Worm (Caenorhabditis elegans) whole organism, L2 larva: ENCODE measurements around the gene C11H1.9.
A peak's percentile ranks its signal among the peaks of the same experiment; 100 is the strongest.

ENCODE experiments used
- C34F6.9 ChIP-seq: fragments of 150-350 bp; optimal IDR thresholded peaks from 2 replicates; lab custom pipeline; 2014; ENCODE audit warnings: missing biosample characterization, missing genetic modification characterization
- F13H6.1 ChIP-seq: sonication (generic microtip); optimal IDR thresholded peaks from 2 replicates; lab custom pipeline; 2016; ENCODE audit warnings: missing genetic modification characterization, missing compliant biosample characterization
- R02D3.7 ChIP-seq: fragments of 150-350 bp; optimal IDR thresholded peaks from 2 replicates; lab custom pipeline; 2014; ENCODE audit warnings: missing biosample characterization, missing genetic modification characterization
- Y55F3AM.14 ChIP-seq: fragments of 200-800 bp; sonication (Bioruptor generic); optimal IDR thresholded peaks from 2 replicates; lab custom pipeline; 2018; ENCODE audit warnings: mild to moderate bottlenecking, missing genetic modification characterization, missing compliant biosample characterization
- ZK546.5 ChIP-seq: sonication (generic microtip); optimal IDR thresholded peaks from 2 replicates; lab custom pipeline; 2017; ENCODE audit warnings: missing biosample characterization, missing genetic modification characterization
- alr-1 ChIP-seq: fragments of 150-350 bp; optimal IDR thresholded peaks from 2 replicates; lab custom pipeline; 2014; ENCODE audit warnings: missing biosample characterization, missing genetic modification characterization
- aly-2 ChIP-seq: fragments of 150-350 bp; optimal IDR thresholded peaks from 2 replicates; lab custom pipeline; 2014; ENCODE audit warnings: missing biosample characterization, missing genetic modification characterization
- ama-1 ChIP-seq: fragments of 150-350 bp; optimal IDR thresholded peaks from 2 replicates; lab custom pipeline; 2018; ENCODE audit warnings: inconsistent platforms
- blmp-1 ChIP-seq: sonication (generic microtip); optimal IDR thresholded peaks from 2 replicates; lab custom pipeline; 2017; ENCODE audit warnings: missing genetic modification characterization, mild to moderate bottlenecking, missing compliant biosample characterization, antibody characterized with exemption, moderate library complexity; ENCODE audit not compliant: insufficient read depth
- ceh-16 ChIP-seq: fragments of 150-350 bp; optimal IDR thresholded peaks from 2 replicates; lab custom pipeline; 2014; ENCODE audit warnings: missing biosample characterization, missing genetic modification characterization
- ceh-82 ChIP-seq: fragments of 150-350 bp; optimal IDR thresholded peaks from 2 replicates; lab custom pipeline; 2014; ENCODE audit warnings: missing biosample characterization, missing genetic modification characterization
- crh-2 ChIP-seq: sonication (generic microtip); optimal IDR thresholded peaks from 2 replicates; lab custom pipeline; 2017; ENCODE audit warnings: missing biosample characterization, missing genetic modification characterization
- dmd-4 ChIP-seq: sonication (generic microtip); optimal IDR thresholded peaks from 2 replicates; lab custom pipeline; 2017; ENCODE audit warnings: missing biosample characterization, missing genetic modification characterization
- egl-27 ChIP-seq: sonication (generic microtip); optimal IDR thresholded peaks from 3 replicates; lab custom pipeline; 2017; ENCODE audit warnings: missing biosample characterization, missing genetic modification reagents, missing genetic modification characterization
- elt-1 ChIP-seq: fragments of 150-350 bp; optimal IDR thresholded peaks from 2 replicates; lab custom pipeline; 2014; ENCODE audit warnings: missing biosample characterization, missing genetic modification characterization
- elt-3 ChIP-seq: sonication (generic microtip); optimal IDR thresholded peaks from 2 replicates; lab custom pipeline; 2017; ENCODE audit warnings: missing biosample characterization, missing genetic modification characterization
- fos-1 ChIP-seq: fragments of 150-350 bp; optimal IDR thresholded peaks from 2 replicates; lab custom pipeline; 2014; ENCODE audit warnings: missing biosample characterization, missing genetic modification characterization
- gmeb-1 ChIP-seq: fragments of 150-350 bp; optimal IDR thresholded peaks from 2 replicates; lab custom pipeline; 2014; ENCODE audit warnings: missing biosample characterization, missing genetic modification characterization
- lin-11 ChIP-seq: fragments of 150-350 bp; sonication (generic microtip); optimal IDR thresholded peaks from 2 replicates; lab custom pipeline; 2014; ENCODE audit warnings: missing biosample characterization, missing genetic modification characterization, inconsistent platforms, mixed read lengths
- lin-13 ChIP-seq: fragments of 150-350 bp; optimal IDR thresholded peaks from 2 replicates; lab custom pipeline; 2014; ENCODE audit warnings: missing biosample characterization, missing genetic modification reagents, missing genetic modification characterization
- lin-39 ChIP-seq: fragments of 150-350 bp; optimal IDR thresholded peaks from 2 replicates; lab custom pipeline; 2014; ENCODE audit warnings: missing biosample characterization, missing genetic modification reagents, missing genetic modification characterization
- lsy-2 ChIP-seq, 2 experiments: fragments of 150-350 bp in 1 of 2; sonication (generic microtip) in 1 of 2; optimal IDR thresholded peaks; 2 replicates each; lab custom pipeline; 2014 to 2017; ENCODE audit warnings: missing biosample characterization in 2 of 2, missing genetic modification characterization in 2 of 2
- mab-5 ChIP-seq: fragments of 150-350 bp; optimal IDR thresholded peaks from 2 replicates; lab custom pipeline; 2014; ENCODE audit warnings: missing biosample characterization, missing genetic modification characterization
- mbf-1 ChIP-seq: sonication (generic microtip); optimal IDR thresholded peaks from 2 replicates; lab custom pipeline; 2017; ENCODE audit warnings: missing biosample characterization, missing genetic modification characterization
- mdl-1 ChIP-seq, 2 experiments: fragments of 150-350 bp in 1 of 2; sonication (generic microtip) in 1 of 2; optimal IDR thresholded peaks; 2 replicates each; lab custom pipeline; 2017; ENCODE audit warnings: missing biosample characterization in 2 of 2, missing genetic modification characterization in 2 of 2
- nhr-10 ChIP-seq: sonication (generic microtip); optimal IDR thresholded peaks from 2 replicates; lab custom pipeline; 2017; ENCODE audit warnings: missing biosample characterization, missing genetic modification characterization
- nhr-11 ChIP-seq: fragments of 150-350 bp; optimal IDR thresholded peaks from 2 replicates; lab custom pipeline; 2014; ENCODE audit warnings: missing biosample characterization, missing genetic modification characterization
- nhr-12 ChIP-seq: fragments of 150-350 bp; optimal IDR thresholded peaks from 2 replicates; lab custom pipeline; 2014; ENCODE audit warnings: missing biosample characterization, missing genetic modification characterization
- nhr-129 ChIP-seq: fragments of 150-350 bp; optimal IDR thresholded peaks from 2 replicates; lab custom pipeline; 2014; ENCODE audit warnings: missing biosample characterization, missing genetic modification characterization
- nhr-21 ChIP-seq: fragments of 150-350 bp; optimal IDR thresholded peaks from 2 replicates; lab custom pipeline; 2014; ENCODE audit warnings: missing biosample characterization, missing genetic modification characterization
- nhr-23 ChIP-seq: fragments of 150-350 bp; optimal IDR thresholded peaks from 2 replicates; lab custom pipeline; 2014; ENCODE audit warnings: missing biosample characterization, missing genetic modification reagents, missing genetic modification characterization
- nhr-237 ChIP-seq: fragments of 150-350 bp; optimal IDR thresholded peaks from 2 replicates; lab custom pipeline; 2014; ENCODE audit warnings: missing biosample characterization, missing genetic modification characterization
- nhr-25 ChIP-seq: fragments of 150-350 bp; sonication (generic microtip); optimal IDR thresholded peaks from 3 replicates; lab custom pipeline; 2014; ENCODE audit warnings: missing biosample characterization, missing genetic modification characterization
- nhr-6 ChIP-seq: fragments of 150-350 bp; optimal IDR thresholded peaks from 2 replicates; lab custom pipeline; 2014; ENCODE audit warnings: missing biosample characterization, missing genetic modification characterization
- nhr-77 ChIP-seq: fragments of 150-350 bp; optimal IDR thresholded peaks from 2 replicates; lab custom pipeline; 2014; ENCODE audit warnings: missing biosample characterization, missing genetic modification characterization
- peb-1 ChIP-seq: fragments of 150-350 bp; optimal IDR thresholded peaks from 2 replicates; lab custom pipeline; 2014; ENCODE audit warnings: missing biosample characterization, missing genetic modification characterization
- sem-4 ChIP-seq: fragments of 150-350 bp; optimal IDR thresholded peaks from 2 replicates; lab custom pipeline; 2014; ENCODE audit warnings: missing biosample characterization, missing genetic modification reagents, missing genetic modification characterization
- skn-1 ChIP-seq: sonication (generic microtip); optimal IDR thresholded peaks from 2 replicates; lab custom pipeline; 2017; ENCODE audit warnings: missing biosample characterization, missing genetic modification characterization
- sma-3 ChIP-seq: sonication (generic microtip); optimal IDR thresholded peaks from 2 replicates; lab custom pipeline; 2016; ENCODE audit warnings: missing genetic modification reagents, missing genetic modification characterization, missing compliant biosample characterization
- sma-9 ChIP-seq, 2 experiments: fragments of 150-350 bp in 1 of 2; sonication (generic microtip) in 1 of 2; optimal IDR thresholded peaks; 2 replicates each; lab custom pipeline; 2014 to 2016; ENCODE audit warnings: missing genetic modification characterization in 2 of 2, mild to moderate bottlenecking in 1 of 2, missing biosample characterization in 1 of 2, missing compliant biosample characterization in 1 of 2, missing genetic modification reagents in 1 of 2, moderate library complexity in 1 of 2
- snpc-4 ChIP-seq: fragments of 150-350 bp; optimal IDR thresholded peaks from 2 replicates; lab custom pipeline; 2014; ENCODE audit warnings: missing biosample characterization, missing genetic modification characterization
- unc-39 ChIP-seq: fragments of 150-350 bp; optimal IDR thresholded peaks from 2 replicates; lab custom pipeline; 2014; ENCODE audit warnings: missing biosample characterization, missing genetic modification characterization
- unc-55 ChIP-seq: fragments of 150-350 bp; sonication (generic microtip); optimal IDR thresholded peaks from 3 replicates; lab custom pipeline; 2014; ENCODE audit warnings: missing biosample characterization, missing genetic modification reagents, missing genetic modification characterization
- unc-62 ChIP-seq: fragments of 150-350 bp; optimal IDR thresholded peaks from 2 replicates; lab custom pipeline; 2014; ENCODE audit warnings: missing biosample characterization, missing genetic modification reagents, missing genetic modification characterization
- zag-1 ChIP-seq: fragments of 150-350 bp; optimal IDR thresholded peaks from 2 replicates; lab custom pipeline; 2014; ENCODE audit warnings: missing biosample characterization, missing genetic modification characterization
- ztf-1 ChIP-seq: fragments of 200-800 bp; sonication (Bioruptor generic); conservative IDR thresholded peaks from 2 replicates; pipeline ENCODE4 v1.3.6; 2022; ENCODE audit warnings: missing genetic modification characterization, missing compliant biosample characterization
- ztf-11 ChIP-seq: sonication (generic microtip); optimal IDR thresholded peaks from 2 replicates; lab custom pipeline; 2017; ENCODE audit warnings: missing biosample characterization, missing genetic modification characterization
- ztf-4 ChIP-seq: fragments of 150-350 bp; optimal IDR thresholded peaks from 2 replicates; lab custom pipeline; 2014; ENCODE audit warnings: missing biosample characterization, missing genetic modification characterization

C11H1.9 gene

ce11 chrX:14307667-14308066 is 12.5 kb downstream of the C11H1.9 start, which contains the start of gene gphr-2:
gphr-2 (minus strand) TSS chrX:14307767.
- no peak for TF ChIP-seq crh-2 (tag; lab: Kevin White, UChicago)
- no peak for TF ChIP-seq alr-1 (tag; lab: Kevin White, UChicago)
- TF ChIP-seq ztf-11 (tag; lab: Kevin White, UChicago), result no peak
- TF ChIP-seq blmp-1 (tag; lab: Kevin White, UChicago), result no peak
- TF ChIP-seq ZK546.5 (tag; lab: Kevin White, UChicago), result no peak
- no peak for TF ChIP-seq F13H6.1
- no peak for TF ChIP-seq lin-13
- no peak for TF ChIP-seq fos-1 (tag; lab: Kevin White, UChicago)
- no peak for TF ChIP-seq sem-4 (tag; lab: Kevin White, UChicago)
- no peak for TF ChIP-seq C34F6.9 (tag; lab: Kevin White, UChicago)

- TF ChIP-seq snpc-4 (no peak), nhr-6 (tag; lab: Kevin White, UChicago) (no peak), skn-1 (tag; lab: Kevin White, UChicago) (no peak), nhr-237 (no peak), ceh-16 (tag; lab: Kevin White, UChicago) (no peak), dmd-4 (tag; lab: Kevin White, UChicago) (no peak), aly-2 (no peak), zag-1 (tag; lab: Kevin White, UChicago) (no peak), mdl-1 (tag; optimal IDR thresholded peaks at IDR 0.05; lab: Kevin White, UChicago) (no peak), lsy-2 (tag; optimal IDR thresholded peaks at IDR 0.05; lab: Kevin White, UChicago) (no peak)
Measured at ce11 chrX:14303078-14303477, 17.1 kb downstream of the C11H1.9 start, which contains the start of gene C11H1.5. C11H1.5 (minus strand) TSS chrX:14303178.

ce11 chrX:14297209-14297608 is 23.0 kb downstream of the C11H1.9 start:
- TF ChIP-seq ama-1 (lab: Kevin White, UChicago) (no peak), R02D3.7 (tag; lab: Kevin White, UChicago) (no peak), nhr-129 (tag; lab: Kevin White, UChicago) (peak; percentile 91), nhr-6 (tag; lab: Kevin White, UChicago) (no peak), lsy-2 (tag; optimal IDR thresholded peaks at IDR 0.05; lab: Kevin White, UChicago) (peak in 1 of 2 experiments; percentile 67), nhr-21 (tag; lab: Kevin White, UChicago) (no peak), sma-9 (GFP tag; optimal IDR thresholded peaks at IDR 0.05; lab: Kevin White, UChicago) (peak; percentile 79), sma-9 (tag; optimal IDR thresholded peaks at IDR 0.05; lab: Kevin White, UChicago) (no peak), mbf-1 (tag; lab: Kevin White, UChicago) (no peak), unc-39 (tag; lab: Kevin White, UChicago) (no peak), gmeb-1 (tag; lab: Kevin White, UChicago) (peak; percentile 63), nhr-10 (no peak), ZK546.5 (tag; lab: Kevin White, UChicago) (no peak), egl-27 (peak; percentile 62), sma-3 (GFP tag; lab: Kevin White, UChicago) (peak; percentile 43), nhr-11 (tag; lab: Kevin White, UChicago) (no peak), ceh-82 (tag; lab: Kevin White, UChicago) (no peak), nhr-237 (no peak), skn-1 (tag; lab: Kevin White, UChicago) (no peak), ztf-4 (peak; percentile 28), nhr-23 (tag; lab: Kevin White, UChicago) (no peak), fos-1 (tag; lab: Kevin White, UChicago) (peak; percentile 13), unc-62 (GFP tag; lab: Kevin White, UChicago) (no peak), ztf-11 (tag; lab: Kevin White, UChicago) (no peak), sem-4 (tag; lab: Kevin White, UChicago) (peak; percentile 47), peb-1 (peak; percentile 80), nhr-77 (tag; lab: Kevin White, UChicago) (no peak), lin-39 (no peak), ztf-1 (GFP tag; lab: Robert Waterston, UW) (no peak), nhr-25 (tag; lab: Kevin White, UChicago) (peak; percentile 52), lin-11 (tag; lab: Kevin White, UChicago) (peak; percentile 25), nhr-12 (no peak), crh-2 (tag; lab: Kevin White, UChicago) (peak; percentile 83), ceh-16 (tag; lab: Kevin White, UChicago) (no peak), mab-5 (tag; lab: Kevin White, UChicago) (peak; percentile 44), alr-1 (tag; lab: Kevin White, UChicago) (no peak), Y55F3AM.14 (GFP tag; lab: Kevin White, UChicago) (no peak), zag-1 (tag; lab: Kevin White, UChicago) (peak; percentile 46), C34F6.9 (tag; lab: Kevin White, UChicago) (peak; percentile 87), unc-55 (GFP tag; lab: Kevin White, UChicago) (peak; percentile 83), F13H6.1 (peak; percentile 89), elt-3 (tag; lab: Kevin White, UChicago) (no peak), mdl-1 (tag; optimal IDR thresholded peaks at IDR 0.05; lab: Kevin White, UChicago) (peak; percentile 35 to 50), blmp-1 (tag; lab: Kevin White, UChicago) (no peak), snpc-4 (peak; percentile 55), aly-2 (no peak), elt-1 (no peak)
